Fruit fly (Drosophila melanogaster): ENCODE results near the gene CG16985.

DNA sequence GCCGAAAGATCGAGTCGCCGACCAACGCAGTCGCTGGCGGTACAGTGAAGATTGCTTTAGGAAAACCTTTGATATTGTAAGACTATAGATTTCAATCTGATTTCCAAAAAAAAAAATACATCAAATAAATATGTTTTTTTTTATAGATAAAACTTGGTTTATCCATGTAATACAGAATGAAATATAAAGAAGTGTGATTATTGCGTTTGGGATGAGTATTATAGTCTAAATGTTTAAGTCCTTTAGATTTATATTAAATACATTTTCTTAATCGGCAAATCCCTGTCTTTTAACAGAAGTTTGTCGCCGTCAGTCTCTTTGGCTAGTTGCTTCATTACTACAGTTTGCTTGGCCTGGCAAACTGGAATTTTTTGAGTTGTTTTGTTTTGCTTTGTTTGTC lies 17.2 kb upstream of the CG16985 start:
- TF ChIP-seq Crg-1 (GFP tag; optimal IDR thresholded peaks at IDR 0.05) (no peak), CG7101 (tag; optimal IDR thresholded peaks at IDR 0.05) (no peak), CG11617 (GFP tag; optimal IDR thresholded peaks at IDR 0.05) (no peak), CG1620 (GFP tag; optimal IDR thresholded peaks at IDR 0.05) (no peak), CG14711 (tag; optimal IDR thresholded peaks at IDR 0.05) (no peak), tj (GFP tag; optimal IDR thresholded peaks at IDR 0.05) (no peak)
